Worm (Caenorhabditis elegans): ENCODE data around the gene F43D2.6.

- TF ChIP-seq F13H6.1 (tag; optimal IDR thresholded peaks at IDR 0.05): no peak
- TF ChIP-seq nhr-12 (tag; optimal IDR thresholded peaks at IDR 0.05): no peak
- peak; percentile 62 for TF ChIP-seq crh-2 (tag; optimal IDR thresholded peaks at IDR 0.05)
- no peak for TF ChIP-seq ama-1 (optimal IDR thresholded peaks at IDR 0.05)
- no peak for TF ChIP-seq R02D3.7 (tag; optimal IDR thresholded peaks at IDR 0.05)
Observed at ce11 chrV:14640769-14641168, 5.8 kb upstream of the F43D2.6 start, which contains the start of gene C54G10.1.
